Fruit fly (Drosophila melanogaster) whole organism, embryonic: Measurements from ENCODE around the gene eloF.

ENCODE experiments used
- CG10147 ChIP-seq: fragments of 200-800 bp; sonication (Bioruptor generic); optimal IDR thresholded peaks from 2 replicates; lab custom pipeline; 2019; ENCODE audit warnings: missing biosample characterization, mild to moderate bottlenecking, missing genetic modification characterization, moderate library complexity
- CG11695 ChIP-seq: fragments of 200-800 bp; sonication (Bioruptor generic); IDR thresholded peaks from 3 replicates; pipeline ENCODE4 v1.3.6; 2022; ENCODE audit warnings: missing biosample characterization, missing genetic modification characterization
- CG12071 ChIP-seq: fragments of 200-800 bp; sonication (Bioruptor generic); optimal IDR thresholded peaks from 3 replicates; lab custom pipeline; 2018; ENCODE audit warnings: missing biosample characterization, mild to moderate bottlenecking, missing genetic modification characterization
- CG13894 ChIP-seq: fragments of 200-800 bp; sonication (Bioruptor generic); optimal IDR thresholded peaks from 3 replicates; lab custom pipeline; 2018; ENCODE audit warnings: missing biosample characterization, mild to moderate bottlenecking, missing genetic modification characterization, moderate library complexity
- CG18599 ChIP-seq: fragments of 200-800 bp; sonication (Bioruptor generic); optimal IDR thresholded peaks from 3 replicates; lab custom pipeline; 2017; ENCODE audit warnings: missing biosample characterization, missing genetic modification characterization, mild to moderate bottlenecking, moderate library complexity, missing genetic modification reagents
- CG2678 ChIP-seq: fragments of 200-800 bp; sonication (Bioruptor generic); optimal IDR thresholded peaks from 3 replicates; lab custom pipeline; 2019; ENCODE audit warnings: missing biosample characterization, mild to moderate bottlenecking, missing genetic modification characterization, moderate library complexity
- CG32532 ChIP-seq: fragments of 200-800 bp; sonication (Bioruptor generic); IDR thresholded peaks from 2 replicates; pipeline ENCODE4 v1.3.6; 2022; ENCODE audit warnings: missing biosample characterization, missing genetic modification characterization
- CG32772 ChIP-seq: fragments of 200-800 bp; sonication (Bioruptor generic); IDR thresholded peaks from 2 replicates; pipeline ENCODE4 v1.3.6; 2022; ENCODE audit warnings: missing biosample characterization, missing genetic modification characterization
- CG3281 ChIP-seq: fragments of 200-800 bp; sonication (Bioruptor generic); optimal IDR thresholded peaks from 3 replicates; lab custom pipeline; 2017; ENCODE audit warnings: missing biosample characterization, mild to moderate bottlenecking, missing genetic modification characterization
- CG4328 ChIP-seq: fragments of 200-800 bp; sonication (Bioruptor generic); optimal IDR thresholded peaks from 3 replicates; lab custom pipeline; 2017; ENCODE audit warnings: missing biosample characterization, missing genetic modification reagents, missing genetic modification characterization
- CG4404 ChIP-seq: fragments of 200-800 bp; sonication (Bioruptor generic); IDR thresholded peaks from 2 replicates; pipeline ENCODE4 v1.3.6; 2022; ENCODE audit warnings: missing biosample characterization, missing genetic modification characterization
- CG5953 ChIP-seq: fragments of 200-800 bp; sonication (Bioruptor generic); IDR thresholded peaks from 2 replicates; pipeline ENCODE4 v1.3.6; 2022; ENCODE audit warnings: missing biosample characterization, missing genetic modification characterization
- CG8290 ChIP-seq, 3 experiments: fragments of 200-800 bp; sonication (Bioruptor generic); optimal IDR thresholded peaks; 2 replicates each; lab custom pipeline; 2016 to 2019; ENCODE audit warnings: missing biosample characterization in 3 of 3, missing genetic modification characterization in 3 of 3, mild to moderate bottlenecking in 2 of 3, moderate library complexity in 1 of 3
- CG9727 ChIP-seq: fragments of 200-800 bp; sonication (Bioruptor generic); optimal IDR thresholded peaks from 3 replicates; lab custom pipeline; 2017; ENCODE audit warnings: missing biosample characterization, mild to moderate bottlenecking, missing genetic modification characterization
- D ChIP-seq, 2 experiments: fragments of 200-800 bp in 1 of 2; fragments of >200 bp in 1 of 2; sonication (Bioruptor generic) in 1 of 2; optimal IDR thresholded peaks; 2 replicates in 1 of 2; 3 replicates in 1 of 2; lab custom pipeline; 2017; ENCODE audit warnings: mild to moderate bottlenecking in 1 of 2, missing biosample characterization in 1 of 2, missing genetic modification characterization in 1 of 2, missing genetic modification reagents in 1 of 2
- D19B ChIP-seq: fragments of 200-800 bp; sonication (Bioruptor generic); optimal IDR thresholded peaks from 2 replicates; lab custom pipeline; 2017; ENCODE audit warnings: missing biosample characterization, mild to moderate bottlenecking, missing genetic modification characterization
- Dfd ChIP-seq, 2 experiments: fragments of >200 bp; optimal IDR thresholded peaks; 2 replicates each; lab custom pipeline; 2017; ENCODE audit warnings: missing biosample characterization in 2 of 2, missing genetic modification characterization in 2 of 2
- Fer1 ChIP-seq: fragments of 200-800 bp; sonication (Bioruptor generic); optimal IDR thresholded peaks from 2 replicates; lab custom pipeline; 2017; ENCODE audit warnings: missing biosample characterization, mild to moderate bottlenecking, missing genetic modification characterization
- Hand ChIP-seq: fragments of 200-800 bp; sonication (Bioruptor generic); optimal IDR thresholded peaks from 2 replicates; lab custom pipeline; 2017; ENCODE audit warnings: mild to moderate bottlenecking, missing biosample characterization, missing genetic modification reagents, missing genetic modification characterization
- Hr51 ChIP-seq, 2 experiments: fragments of 200-800 bp; sonication (Bioruptor generic); optimal IDR thresholded peaks; 2 replicates in 1 of 2; 3 replicates in 1 of 2; lab custom pipeline; 2016 to 2018; ENCODE audit warnings: missing biosample characterization in 2 of 2, missing genetic modification characterization in 2 of 2, mild to moderate bottlenecking in 1 of 2, moderate library complexity in 1 of 2
- Hr78 ChIP-seq, 2 experiments: fragments of 200-800 bp in 1 of 2; fragments of >200 bp in 1 of 2; sonication (Bioruptor generic) in 1 of 2; optimal IDR thresholded peaks; 2 replicates each; lab custom pipeline; 2017 to 2019; ENCODE audit warnings: missing biosample characterization in 2 of 2, missing genetic modification characterization in 2 of 2, mild to moderate bottlenecking in 1 of 2, moderate library complexity in 1 of 2
- Meics ChIP-seq: fragments of 200-800 bp; sonication (Bioruptor generic); optimal IDR thresholded peaks from 2 replicates; lab custom pipeline; 2017; ENCODE audit warnings: missing biosample characterization, mild to moderate bottlenecking, missing genetic modification characterization
- Rx ChIP-seq: fragments of 200-800 bp; sonication (Bioruptor generic); IDR thresholded peaks from 2 replicates; pipeline ENCODE4 v1.3.6; 2022; ENCODE audit warnings: missing biosample characterization, missing genetic modification characterization
- amos ChIP-seq: fragments of 200-800 bp; sonication (Bioruptor generic); IDR thresholded peaks from 2 replicates; pipeline ENCODE4 v1.3.6; 2022; ENCODE audit warnings: missing biosample characterization, missing genetic modification characterization; ENCODE audit not compliant: partially characterized antibody
- br ChIP-seq: fragments of >200 bp; optimal IDR thresholded peaks from 2 replicates; lab custom pipeline; 2017
- cg ChIP-seq: fragments of 200-800 bp; sonication (Bioruptor generic); optimal IDR thresholded peaks from 3 replicates; lab custom pipeline; 2019; ENCODE audit warnings: missing biosample characterization, mild to moderate bottlenecking, missing genetic modification characterization, moderate library complexity
- chinmo ChIP-seq: fragments of 200-800 bp; sonication (Bioruptor generic); IDR thresholded peaks from 4 replicates; pipeline ENCODE4 v1.3.6; 2022; ENCODE audit warnings: missing biosample characterization, missing genetic modification characterization; ENCODE audit not compliant: partially characterized antibody
- crol ChIP-seq: fragments of 200-800 bp; sonication (Bioruptor generic); IDR thresholded peaks from 2 replicates; pipeline ENCODE4 v1.3.6; 2022; ENCODE audit warnings: missing biosample characterization, missing genetic modification characterization
- cwo ChIP-seq: fragments of 200-800 bp; sonication (Bioruptor generic); optimal IDR thresholded peaks from 3 replicates; lab custom pipeline; 2017; ENCODE audit warnings: missing biosample characterization, missing genetic modification characterization, mild to moderate bottlenecking, moderate library complexity, missing genetic modification reagents
- dmrt99B ChIP-seq: fragments of 200-800 bp; sonication (Bioruptor generic); optimal IDR thresholded peaks from 2 replicates; lab custom pipeline; 2018; ENCODE audit warnings: missing biosample characterization, mild to moderate bottlenecking, missing genetic modification characterization, moderate library complexity
- grau ChIP-seq: fragments of 200-800 bp; optimal IDR thresholded peaks from 3 replicates; lab custom pipeline; 2019; ENCODE audit warnings: missing biosample characterization, mild to moderate bottlenecking, missing genetic modification characterization, moderate library complexity
- lab ChIP-seq: fragments of 200-800 bp; sonication (Bioruptor generic); optimal IDR thresholded peaks from 3 replicates; lab custom pipeline; 2017; ENCODE audit warnings: missing biosample characterization, missing genetic modification characterization, mild to moderate bottlenecking, moderate library complexity, missing genetic modification reagents
- nerfin-2 ChIP-seq: fragments of 200-800 bp; sonication (Bioruptor generic); IDR thresholded peaks from 2 replicates; pipeline ENCODE4 v1.3.6; 2022; ENCODE audit warnings: missing biosample characterization, missing genetic modification characterization; ENCODE audit not compliant: partially characterized antibody
- otp ChIP-seq: fragments of 200-800 bp; sonication (Bioruptor generic); IDR thresholded peaks from 3 replicates; pipeline ENCODE4, ENCODE4 v1.3.6; 2022; ENCODE audit warnings: missing biosample characterization, missing genetic modification characterization
- stwl ChIP-seq: fragments of 200-800 bp; sonication (Bioruptor generic); optimal IDR thresholded peaks from 3 replicates; lab custom pipeline; 2018; ENCODE audit warnings: missing biosample characterization, mild to moderate bottlenecking, missing genetic modification characterization, moderate library complexity
- toy ChIP-seq: fragments of 200-800 bp; sonication (Bioruptor generic); IDR thresholded peaks from 2 replicates; pipeline ENCODE4 v1.3.6; 2022; ENCODE audit warnings: missing biosample characterization, missing genetic modification characterization

eloF gene

dm6 chr3R:9819777-9820176, 5.8 kb downstream of the eloF start, which contains the start of gene CG9458:
TSS of gene CG9458 (minus strand) at chr3R:9819877.
- TF ChIP-seq CG32772 (GFP tag; lab: Robert Waterston, UW), result 0 out of 2 replicates have a peak, but pooled peaks have one; percentile 20
- no peak for TF ChIP-seq Dfd (GFP tag; optimal IDR thresholded peaks at IDR 0.05; lab: Kevin White, UChicago)

dm6 chr3R:9821091-9821490, 7.1 kb downstream of the eloF start, which contains the start of gene CG42857:
TSS of gene CG42857 (minus strand) at chr3R:9821191.
- TF ChIP-seq CG4328 (GFP tag; lab: Kevin White, UChicago) (no peak), br (no peak)
- TF ChIP-seq, all 482 proteins: peak for 0

dm6 chr3R:9823723-9824122, 9.8 kb downstream of the eloF start, which contains the start of gene CG34302:
TSS of gene CG34302 (minus strand) at chr3R:9823823.
- TF ChIP-seq CG11695 (GFP tag; lab: Robert Waterston, UW), result no peak
- TF ChIP-seq toy (GFP tag; lab: Robert Waterston, UW), result no peak
- no peak for TF ChIP-seq otp
- no peak for TF ChIP-seq Rx (GFP tag; lab: Robert Waterston, UW)

DNA sequence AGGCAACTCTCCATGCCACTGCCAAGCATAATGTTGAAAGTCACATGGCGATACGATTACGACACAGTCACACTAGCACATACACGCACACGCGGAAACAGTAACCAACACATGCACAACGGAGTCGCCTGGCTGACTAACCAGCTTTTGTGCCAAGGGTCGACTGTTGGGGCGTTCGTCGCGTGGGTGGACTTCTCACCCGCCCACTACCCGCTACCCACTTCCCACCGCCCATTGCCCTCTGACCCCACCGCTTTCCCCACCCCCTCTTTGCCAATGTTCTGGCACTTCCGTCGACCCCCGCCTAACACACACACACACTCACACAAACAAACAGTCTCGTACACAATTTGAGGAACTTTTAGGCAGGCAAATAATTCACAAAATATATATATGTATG, 37.7 kb downstream of the eloF start:
- TF ChIP-seq CG13894 (tag; lab: Kevin White, UChicago) (peak; percentile 22), Hand (GFP tag; lab: Kevin White, UChicago) (peak; percentile 11), stwl (no peak), amos (GFP tag; lab: Robert Waterston, UW) (no peak), CG8290 (GFP tag; optimal IDR thresholded peaks at IDR 0.05; lab: Kevin White, UChicago) (no peak), CG8290 (tag; optimal IDR thresholded peaks at IDR 0.05; lab: Kevin White, UChicago) (peak in 1 of 2 experiments; percentile 10), CG18599 (GFP tag; lab: Kevin White, UChicago) (peak; percentile 21), CG3281 (GFP tag; lab: Kevin White, UChicago) (peak; percentile 0), cg (GFP tag; lab: Kevin White, UChicago) (peak; percentile 11), chinmo (GFP tag; lab: Robert Waterston, UW) (0 out of 4 replicates have a peak, but pooled peaks have one; percentile 15), dmrt99B (peak; percentile 18), grau (tag; lab: Kevin White, UChicago) (peak; percentile 9), cwo (GFP tag; lab: Kevin White, UChicago) (peak; percentile 19), CG5953 (GFP tag; lab: Robert Waterston, UW) (no peak), CG12071 (peak; percentile 13), lab (peak; percentile 58), Fer1 (GFP tag; lab: Kevin White, UChicago) (peak; percentile 8), CG4404 (no peak), CG10147 (GFP tag; lab: Kevin White, UChicago) (peak; percentile 10), crol (peak; percentile 70), D19B (peak; percentile 25), CG32532 (GFP tag; lab: Robert Waterston, UW) (peak; percentile 6; the same call in 1 of the 2 replicates), Hr51 (GFP tag; optimal IDR thresholded peaks at IDR 0.05; lab: Kevin White, UChicago) (peak in 1 of 2 experiments; percentile 20), CG2678 (tag; lab: Kevin White, UChicago) (peak; percentile 15), D (optimal IDR thresholded peaks at IDR 0.05; lab: Kevin White, UChicago) (no peak), D (GFP tag; optimal IDR thresholded peaks at IDR 0.05; lab: Kevin White, UChicago) (no peak), Hr78 (GFP tag; optimal IDR thresholded peaks at IDR 0.05; lab: Kevin White, UChicago) (peak in 1 of 2 experiments; percentile 27), CG9727 (GFP tag; lab: Kevin White, UChicago) (no peak), Meics (GFP tag; lab: Kevin White, UChicago) (peak; percentile 2), nerfin-2 (no peak)
